Fruit fly (Drosophila melanogaster): ENCODE results near the gene CG43446.

CG43446 gene

DNA sequence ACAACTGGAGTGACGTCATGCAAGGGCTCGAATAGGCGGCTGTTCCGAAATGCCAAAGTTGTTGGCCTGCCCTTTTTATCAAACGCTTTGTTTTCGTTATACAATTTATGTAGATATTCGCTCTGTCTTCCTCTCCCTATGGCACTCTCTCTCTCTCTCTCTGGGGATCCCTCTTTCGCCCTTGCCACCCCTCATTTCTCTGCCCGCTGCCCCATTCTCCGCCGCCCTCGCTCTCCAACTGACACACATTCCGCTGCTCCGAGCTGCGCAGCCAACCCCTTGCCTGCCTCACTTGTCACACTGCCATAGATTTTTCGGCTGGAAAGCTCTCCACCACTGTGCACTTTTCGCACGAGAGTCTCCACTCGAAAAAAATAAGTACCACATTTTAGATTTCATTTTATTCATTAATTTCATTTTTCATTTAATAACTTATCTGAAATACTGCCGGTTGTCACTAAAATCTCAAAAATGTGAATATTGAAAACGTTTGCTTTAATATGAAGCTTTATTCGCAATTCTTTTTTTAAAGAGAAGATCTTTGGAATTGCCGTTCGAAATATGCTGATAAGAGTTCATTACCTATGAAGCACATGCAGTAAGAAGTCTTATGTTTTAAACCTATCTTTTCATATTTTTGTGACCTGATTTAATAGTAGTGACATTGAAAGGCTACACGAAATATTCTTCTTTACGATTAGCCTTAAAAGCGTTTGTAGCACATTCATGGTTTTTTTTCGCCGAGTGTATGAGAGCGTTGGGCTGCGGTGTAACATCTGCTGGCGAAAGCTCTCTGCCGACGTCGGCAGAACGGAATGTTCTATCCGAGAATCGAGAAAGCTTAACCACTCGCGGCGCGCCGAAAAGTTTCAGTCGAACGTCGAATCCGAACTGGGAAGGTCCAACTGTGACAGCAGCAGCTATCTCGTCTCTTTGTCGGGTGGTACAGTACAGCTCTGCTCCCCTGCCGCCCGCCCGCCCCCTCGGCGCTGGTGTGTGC lies 30.6 kb downstream of the CG43446 start (continued):
- TF ChIP-seq ss (GFP tag; optimal IDR thresholded peaks at IDR 0.05) (peak; percentile 4 to 61), Eip93F (GFP tag; optimal IDR thresholded peaks at IDR 0.05) (peak; percentile 35), CG15336 (GFP tag; IDR thresholded peaks at IDR 0.05) (peak; percentile 42; the same call in 1 of the 2 replicates), CG11294 (GFP tag; IDR thresholded peaks at IDR 0.05) (peak; percentile 31; the same call in 1 of the 2 replicates), Ets21C (GFP tag; optimal IDR thresholded peaks at IDR 0.05) (peak; percentile 76), dac (GFP tag; optimal IDR thresholded peaks at IDR 0.05) (peak; percentile 44), net (GFP tag; optimal IDR thresholded peaks at IDR 0.05) (peak; percentile 86), Gug (GFP tag; IDR thresholded peaks at IDR 0.05) (no peak), CG11762 (GFP tag; optimal IDR thresholded peaks at IDR 0.05; ENCODE audit: insufficient read depth) (peak; percentile 80), Hr38 (GFP tag; optimal IDR thresholded peaks at IDR 0.05) (no peak), fkh (GFP tag; optimal IDR thresholded peaks at IDR 0.05) (peak; percentile 41), fd85E (GFP tag; optimal IDR thresholded peaks at IDR 0.05) (peak; percentile 18), Hr4 (GFP tag; optimal IDR thresholded peaks at IDR 0.05) (peak; percentile 85), CG8632 (GFP tag; optimal IDR thresholded peaks at IDR 0.05) (peak; percentile 78), CG11902 (GFP tag; optimal IDR thresholded peaks at IDR 0.05) (peak; percentile 72), CG4318 (GFP tag; optimal IDR thresholded peaks at IDR 0.05) (peak; percentile 76), CG8119 (GFP tag; IDR thresholded peaks at IDR 0.05) (peak; percentile 60), Ets96B (tag; optimal IDR thresholded peaks at IDR 0.05) (peak; percentile 66), eg (GFP tag; IDR thresholded peaks at IDR 0.05) (peak; percentile 56; the same call in 2 of the 3 replicates), CG8319 (GFP tag; optimal IDR thresholded peaks at IDR 0.05) (peak; percentile 72), Sox102F (GFP tag; optimal IDR thresholded peaks at IDR 0.05) (peak; percentile 79), svp (GFP tag) (peak; percentile 92), CG6276 (GFP tag; optimal IDR thresholded peaks at IDR 0.05) (peak; percentile 81), acj6 (GFP tag; optimal IDR thresholded peaks at IDR 0.05) (peak; percentile 77)

DNA sequence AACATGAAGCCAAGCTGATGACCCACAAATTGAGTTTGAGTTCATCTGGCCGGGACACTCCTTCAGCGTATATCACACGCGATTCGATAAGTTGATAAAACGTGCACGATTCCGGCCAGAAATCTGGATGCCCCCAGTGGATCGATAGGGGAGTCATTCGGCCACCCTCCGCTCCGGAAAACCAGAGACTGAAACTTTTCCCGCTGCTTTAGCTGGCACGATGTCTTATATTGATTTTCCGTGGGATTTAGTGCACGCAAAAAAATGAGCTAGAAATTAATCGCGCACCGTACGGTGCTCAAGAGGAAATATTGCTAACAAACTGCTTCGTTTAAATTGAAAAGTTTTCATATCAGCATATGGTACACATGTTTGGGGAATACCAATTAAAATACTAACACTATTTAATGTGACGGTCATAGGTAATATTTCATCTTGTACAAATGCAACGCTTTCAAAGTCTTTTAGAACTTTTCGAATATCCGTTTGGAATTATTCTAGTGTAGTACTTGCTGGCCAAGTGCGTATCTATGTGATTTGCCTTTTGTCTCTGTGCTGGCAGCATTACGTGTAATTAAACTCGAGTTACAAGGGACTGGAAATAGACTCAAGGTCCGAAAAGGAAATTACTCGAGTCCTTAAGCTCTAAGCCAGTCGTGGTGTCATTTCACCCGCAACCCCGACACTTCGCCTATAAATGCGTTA lies 31.7 kb downstream of the CG43446 start:
- TF ChIP-seq OdsH (GFP tag; optimal IDR thresholded peaks at IDR 0.05), result no peak
- TF ChIP-seq Hr38 (GFP tag; optimal IDR thresholded peaks at IDR 0.05), result no peak
- peak; percentile 5 for TF ChIP-seq Eip78C (GFP tag)
- TF ChIP-seq Sox102F (GFP tag; optimal IDR thresholded peaks at IDR 0.05), result no peak
- TF ChIP-seq CG9139 (GFP tag; optimal IDR thresholded peaks at IDR 0.05), result no peak
- no peak for TF ChIP-seq Eip93F (GFP tag; optimal IDR thresholded peaks at IDR 0.05)

DNA sequence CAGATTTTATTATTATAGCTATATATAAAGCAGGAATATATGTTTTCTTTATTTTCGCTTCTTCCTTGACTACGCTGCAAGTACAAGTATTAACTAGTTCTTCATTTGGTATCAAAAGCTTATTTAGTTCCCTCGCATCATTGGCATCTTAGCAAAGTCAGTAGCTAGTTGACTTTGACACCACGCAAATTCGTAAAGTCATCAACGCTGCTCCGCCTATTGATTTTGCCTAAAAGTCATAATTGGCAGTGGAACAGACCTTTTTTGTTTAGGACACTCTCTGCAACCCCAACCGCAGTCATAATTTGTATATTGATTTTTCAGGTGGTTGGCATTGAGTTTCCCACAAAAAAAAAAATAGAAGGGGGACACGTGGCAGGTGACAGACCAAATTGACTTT lies 32.6 kb downstream of the CG43446 start:
- TF ChIP-seq fkh (GFP tag; optimal IDR thresholded peaks at IDR 0.05), result peak; percentile 49
- no peak for TF ChIP-seq CG3032 (tag; optimal IDR thresholded peaks at IDR 0.05)

DNA sequence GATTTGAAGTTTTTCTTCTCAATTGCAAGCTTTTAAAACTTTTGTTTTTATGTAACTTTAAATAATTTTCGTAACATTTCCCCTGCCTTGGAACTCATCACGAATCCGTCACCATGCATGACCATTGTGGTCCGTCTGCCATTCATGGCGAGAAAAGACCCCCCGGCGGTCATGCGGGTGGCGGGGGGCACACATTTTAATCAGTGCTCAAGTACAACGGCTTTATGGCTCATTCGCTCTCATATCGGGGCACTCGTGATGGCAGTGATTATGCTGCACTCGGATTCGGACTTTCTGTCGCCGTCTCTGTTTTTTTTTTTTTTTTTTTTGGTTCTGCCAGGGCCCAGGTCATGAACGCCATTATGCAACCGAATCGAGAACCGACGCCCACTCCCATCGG lies 33.2 kb downstream of the CG43446 start:
- peak; percentile 94 for TF ChIP-seq svp (GFP tag)
- no peak for TF ChIP-seq CG7368 (GFP tag; optimal IDR thresholded peaks at IDR 0.05)
- TF ChIP-seq Sox15 (GFP tag; optimal IDR thresholded peaks at IDR 0.05), result no peak
- TF ChIP-seq esn (GFP tag; optimal IDR thresholded peaks at IDR 0.05), result no peak
- no peak for TF ChIP-seq dac (GFP tag; optimal IDR thresholded peaks at IDR 0.05)
- no peak for TF ChIP-seq CG6808 (GFP tag; optimal IDR thresholded peaks at IDR 0.05)
- no peak for TF ChIP-seq salr (GFP tag; optimal IDR thresholded peaks at IDR 0.05)
- TF ChIP-seq Eip78C (GFP tag), result peak; percentile 22
- no peak for TF ChIP-seq Sox14 (GFP tag; optimal IDR thresholded peaks at IDR 0.05)
- TF ChIP-seq pdm3 (GFP tag; optimal IDR thresholded peaks at IDR 0.05), result no peak
